Worm (Caenorhabditis elegans) whole organism, midembryonic: ENCODE data around the gene Y39B6A.9.

Experiments used
- cog-1 ChIP-seq: sonication (generic microtip); optimal IDR thresholded peaks from 2 replicates; lab custom pipeline; 2016; ENCODE audit warnings: missing genetic modification characterization, missing compliant biosample characterization
- ztf-23 ChIP-seq: fragments of 200-800 bp; sonication (Bioruptor generic); IDR thresholded peaks from 2 replicates; pipeline ENCODE4 v1.3.6; 2022; ENCODE audit warnings: missing genetic modification reagents, missing genetic modification characterization, missing compliant biosample characterization

ce11 chrV:19133507-19133906 lies 2.8 kb upstream of the Y39B6A.9 start, which contains the start of gene Y39B6A.10:
- TF ChIP-seq ztf-23 (GFP tag; lab: Robert Waterston, UW) (no peak), cog-1 (tag; lab: Kevin White, UChicago) (no peak)
